Fruit fly (Drosophila melanogaster) whole organism, embryonic: ENCODE measurements around the gene Hexim.

Source experiments
- Aef1 ChIP-seq: fragments of 200-800 bp; sonication (Bioruptor generic); IDR thresholded peaks from 3 replicates; pipeline ENCODE4 v1.3.6; 2022; ENCODE audit warnings: missing biosample characterization, missing genetic modification characterization
- CG10274 ChIP-seq: fragments of 200-800 bp; sonication (Bioruptor generic); optimal IDR thresholded peaks from 3 replicates; lab custom pipeline; 2017; ENCODE audit warnings: missing biosample characterization, mild to moderate bottlenecking, missing genetic modification characterization
- CG11247 ChIP-seq: fragments of 200-800 bp; sonication (Bioruptor generic); IDR thresholded peaks from 2 replicates; pipeline ENCODE4 v1.3.6; 2022; ENCODE audit warnings: missing biosample characterization, missing genetic modification characterization
- CG12071 ChIP-seq: fragments of 200-800 bp; sonication (Bioruptor generic); optimal IDR thresholded peaks from 3 replicates; lab custom pipeline; 2018; ENCODE audit warnings: missing biosample characterization, mild to moderate bottlenecking, missing genetic modification characterization
- CG14441 ChIP-seq: fragments of 200-800 bp; sonication (Bioruptor generic); IDR thresholded peaks from 2 replicates; pipeline ENCODE4 v1.3.6; 2022; ENCODE audit warnings: missing biosample characterization, missing genetic modification characterization
- CG16813 ChIP-seq: fragments of 200-800 bp; sonication (Bioruptor generic); IDR thresholded peaks from 3 replicates; pipeline ENCODE4 v1.3.6; 2022; ENCODE audit warnings: missing biosample characterization, missing genetic modification characterization; ENCODE audit not compliant: partially characterized antibody
- CG17359 ChIP-seq: fragments of 200-800 bp; sonication (Bioruptor generic); optimal IDR thresholded peaks from 3 replicates; lab custom pipeline; 2018; ENCODE audit warnings: missing biosample characterization, mild to moderate bottlenecking, missing genetic modification characterization, moderate library complexity
- CG17361 ChIP-seq: fragments of 200-800 bp; sonication (Bioruptor generic); IDR thresholded peaks from 3 replicates; pipeline ENCODE4 v1.3.6; 2022; ENCODE audit warnings: missing biosample characterization, missing genetic modification characterization
- CG17385 ChIP-seq: fragments of 200-800 bp; sonication (Bioruptor generic); optimal IDR thresholded peaks from 3 replicates; lab custom pipeline; 2018; ENCODE audit warnings: missing biosample characterization, mild to moderate bottlenecking, missing genetic modification characterization
- CG18262 ChIP-seq: fragments of 200-800 bp; optimal IDR thresholded peaks from 3 replicates; lab custom pipeline; 2019; ENCODE audit warnings: missing biosample characterization, mild to moderate bottlenecking, missing genetic modification characterization, moderate library complexity
- CG2199 ChIP-seq: fragments of 200-800 bp; sonication (Bioruptor generic); IDR thresholded peaks from 3 replicates; pipeline ENCODE4 v1.3.6; 2022; ENCODE audit warnings: missing biosample characterization, missing genetic modification characterization
- CG30431 ChIP-seq: fragments of 200-800 bp; sonication (Bioruptor generic); optimal IDR thresholded peaks from 2 replicates; lab custom pipeline; 2017; ENCODE audit warnings: missing biosample characterization, missing genetic modification characterization
- CG31441 ChIP-seq: fragments of 200-800 bp; sonication (Bioruptor generic); IDR thresholded peaks from 2 replicates; pipeline ENCODE4 v1.3.6; 2022; ENCODE audit warnings: missing biosample characterization, missing genetic modification characterization
- CG3726 ChIP-seq: fragments of 200-800 bp; sonication (Bioruptor generic); IDR thresholded peaks from 3 replicates; pipeline ENCODE4, ENCODE4 v1.3.6; 2022; ENCODE audit warnings: missing biosample characterization, missing genetic modification characterization
- CG6765 ChIP-seq: fragments of 200-800 bp; sonication (Bioruptor generic); optimal IDR thresholded peaks from 3 replicates; lab custom pipeline; 2017; ENCODE audit warnings: missing biosample characterization, mild to moderate bottlenecking, missing genetic modification characterization
- CoRest ChIP-seq: fragments of 200-800 bp; sonication (Bioruptor generic); optimal IDR thresholded peaks from 3 replicates; lab custom pipeline; 2018; ENCODE audit warnings: missing biosample characterization, mild to moderate bottlenecking, missing genetic modification characterization, moderate library complexity
- Dip2 ChIP-seq: fragments of 200-800 bp; sonication (Bioruptor generic); IDR thresholded peaks from 2 replicates; pipeline ENCODE4 v1.3.6; 2022; ENCODE audit warnings: missing biosample characterization, missing genetic modification characterization
- Dip3 ChIP-seq: fragments of 200-800 bp; sonication (Bioruptor generic); optimal IDR thresholded peaks from 3 replicates; lab custom pipeline; 2016; ENCODE audit warnings: missing biosample characterization, missing genetic modification characterization
- Ets65A ChIP-seq: fragments of 200-800 bp; sonication (Bioruptor generic); peaks from one replicate; lab custom pipeline; 2016; ENCODE audit warnings: missing biosample characterization, missing genetic modification characterization
- Fer1 ChIP-seq: fragments of 200-800 bp; sonication (Bioruptor generic); optimal IDR thresholded peaks from 2 replicates; lab custom pipeline; 2017; ENCODE audit warnings: missing biosample characterization, mild to moderate bottlenecking, missing genetic modification characterization
- Gug ChIP-seq: fragments of 200-800 bp; sonication (Bioruptor generic); IDR thresholded peaks from 4 replicates; pipeline ENCODE4 v1.3.6; 2022; ENCODE audit warnings: missing biosample characterization, missing genetic modification characterization
- Hr78 ChIP-seq, 2 experiments: fragments of 200-800 bp in 1 of 2; fragments of >200 bp in 1 of 2; sonication (Bioruptor generic) in 1 of 2; optimal IDR thresholded peaks; 2 replicates each; lab custom pipeline; 2017 to 2019; ENCODE audit warnings: missing biosample characterization in 2 of 2, missing genetic modification characterization in 2 of 2, mild to moderate bottlenecking in 1 of 2, moderate library complexity in 1 of 2
- MESR4 ChIP-seq: fragments of 200-800 bp; sonication (Bioruptor generic); optimal IDR thresholded peaks from 2 replicates; lab custom pipeline; 2018; ENCODE audit warnings: missing biosample characterization, mild to moderate bottlenecking, missing genetic modification characterization, moderate library complexity
- Med ChIP-seq: fragments of 200-800 bp; sonication (Bioruptor generic); peaks from one replicate; lab custom pipeline; 2016; ENCODE audit warnings: missing biosample characterization, missing genetic modification characterization, mild to moderate bottlenecking, inconsistent platforms, moderate library complexity
- NC2α ChIP-seq: fragments of 200-800 bp; sonication (Bioruptor generic); optimal IDR thresholded peaks from 2 replicates; lab custom pipeline; 2016; ENCODE audit warnings: missing biosample characterization, missing genetic modification characterization
- Ptx1 ChIP-seq: fragments of 200-800 bp; sonication (Bioruptor generic); IDR thresholded peaks from 2 replicates; pipeline ENCODE4 v1.3.6; 2022; ENCODE audit warnings: missing biosample characterization, missing genetic modification characterization
- Rx ChIP-seq: fragments of 200-800 bp; sonication (Bioruptor generic); IDR thresholded peaks from 2 replicates; pipeline ENCODE4 v1.3.6; 2022; ENCODE audit warnings: missing biosample characterization, missing genetic modification characterization
- Ssrp ChIP-seq: fragments of 200-800 bp; sonication (Bioruptor generic); optimal IDR thresholded peaks from 2 replicates; lab custom pipeline; 2018; ENCODE audit warnings: missing biosample characterization, mild to moderate bottlenecking, missing genetic modification characterization, moderate library complexity
- TFAM ChIP-seq: fragments of 200-800 bp; sonication (Bioruptor generic); optimal IDR thresholded peaks from 2 replicates; lab custom pipeline; 2017; ENCODE audit warnings: missing biosample characterization, missing genetic modification characterization, inconsistent platforms
- Xrp1 ChIP-seq: fragments of 200-800 bp; sonication (Bioruptor generic); IDR thresholded peaks from 2 replicates; pipeline ENCODE4 v1.3.6; 2022; ENCODE audit warnings: missing biosample characterization, missing genetic modification characterization
- YL-1 ChIP-seq: fragments of 200-800 bp; sonication (Bioruptor generic); optimal IDR thresholded peaks from 3 replicates; lab custom pipeline; 2017; ENCODE audit warnings: missing biosample characterization, mild to moderate bottlenecking, missing genetic modification characterization
- bsh ChIP-seq, 2 experiments: fragments of 200-800 bp; sonication (Bioruptor generic); optimal IDR thresholded peaks; 2 replicates each; lab custom pipeline; 2017 to 2018; ENCODE audit warnings: mild to moderate bottlenecking in 2 of 2, missing biosample characterization in 2 of 2, missing genetic modification characterization in 2 of 2, moderate library complexity in 1 of 2
- chinmo ChIP-seq: fragments of 200-800 bp; sonication (Bioruptor generic); IDR thresholded peaks from 4 replicates; pipeline ENCODE4 v1.3.6; 2022; ENCODE audit warnings: missing biosample characterization, missing genetic modification characterization; ENCODE audit not compliant: partially characterized antibody
- ci ChIP-seq: fragments of 200-800 bp; sonication (Bioruptor generic); IDR thresholded peaks from 3 replicates; pipeline ENCODE4 v1.3.6; 2022; ENCODE audit warnings: missing biosample characterization, missing genetic modification characterization
- esg ChIP-seq: fragments of 200-800 bp; sonication (Bioruptor generic); conservative IDR thresholded peaks from 2 replicates; pipeline ENCODE4 v1.3.6; 2022; ENCODE audit warnings: missing biosample characterization, missing genetic modification characterization
- exex ChIP-seq: fragments of 200-800 bp; sonication (Bioruptor generic); optimal IDR thresholded peaks from 4 replicates; lab custom pipeline; 2018; ENCODE audit warnings: missing biosample characterization, mild to moderate bottlenecking, missing genetic modification characterization, moderate library complexity
- grau ChIP-seq: fragments of 200-800 bp; optimal IDR thresholded peaks from 3 replicates; lab custom pipeline; 2019; ENCODE audit warnings: missing biosample characterization, mild to moderate bottlenecking, missing genetic modification characterization, moderate library complexity
- grn ChIP-seq: fragments of 200-800 bp; sonication (Bioruptor generic); optimal IDR thresholded peaks from 3 replicates; lab custom pipeline; 2017; ENCODE audit warnings: missing biosample characterization, missing genetic modification characterization
- gsb-n ChIP-seq: fragments of 200-800 bp; sonication (Bioruptor generic); optimal IDR thresholded peaks from 3 replicates; lab custom pipeline; 2018; ENCODE audit warnings: missing biosample characterization, mild to moderate bottlenecking, missing genetic modification characterization
- hbn ChIP-seq: fragments of 200-800 bp; sonication (Bioruptor generic); IDR thresholded peaks from 2 replicates; pipeline ENCODE4 v1.3.6; 2022; ENCODE audit warnings: missing biosample characterization, missing genetic modification characterization; ENCODE audit not compliant: partially characterized antibody
- pita ChIP-seq: fragments of 200-800 bp; sonication (Bioruptor generic); optimal IDR thresholded peaks from 2 replicates; lab custom pipeline; 2017; ENCODE audit warnings: missing biosample characterization, mild to moderate bottlenecking, missing genetic modification characterization
- sd ChIP-seq: fragments of 200-800 bp; sonication (Bioruptor generic); optimal IDR thresholded peaks from 3 replicates; lab custom pipeline; 2018; ENCODE audit warnings: missing biosample characterization, mild to moderate bottlenecking, missing genetic modification characterization, moderate library complexity
- sens ChIP-seq: fragments of 200-800 bp; sonication (Bioruptor generic); peaks from one replicate; lab custom pipeline; 2016; ENCODE audit warnings: missing biosample characterization, missing genetic modification characterization
- seq ChIP-seq: fragments of 200-800 bp; sonication (Bioruptor generic); IDR thresholded peaks from 2 replicates; pipeline ENCODE4 v1.3.6; 2022; ENCODE audit warnings: missing biosample characterization, missing genetic modification characterization
- tgo ChIP-seq: fragments of 200-800 bp; sonication (Bioruptor generic); IDR thresholded peaks from 3 replicates; pipeline ENCODE4 v1.3.6; 2022; ENCODE audit warnings: missing biosample characterization, missing genetic modification characterization

Gene Hexim

dm6 chr3R:14683928-14684327 is 24.7 kb downstream of the Hexim start (continued):
- 0 out of 2 replicates have a peak, but pooled peaks have one; percentile 32 for TF ChIP-seq CG31441
- TF ChIP-seq tgo: peak; percentile 30; the same call in 1 of the 3 replicates
- no peak for TF ChIP-seq CG17385
- TF ChIP-seq esg (GFP tag; lab: Robert Waterston, UW): 0 out of 2 replicates have a peak, but pooled peaks have one; percentile 11
- 0 out of 2 replicates have a peak, but pooled peaks have one; percentile 15 for TF ChIP-seq CG14441
- no peak for TF ChIP-seq Rx (GFP tag; lab: Robert Waterston, UW)
- peak; percentile 36; the same call in 1 of the 2 replicates for TF ChIP-seq Ptx1 (GFP tag; lab: Robert Waterston, UW)
- TF ChIP-seq ci (GFP tag; lab: Robert Waterston, UW): 0 out of 3 replicates have a peak, but pooled peaks have one; percentile 15

DNA sequence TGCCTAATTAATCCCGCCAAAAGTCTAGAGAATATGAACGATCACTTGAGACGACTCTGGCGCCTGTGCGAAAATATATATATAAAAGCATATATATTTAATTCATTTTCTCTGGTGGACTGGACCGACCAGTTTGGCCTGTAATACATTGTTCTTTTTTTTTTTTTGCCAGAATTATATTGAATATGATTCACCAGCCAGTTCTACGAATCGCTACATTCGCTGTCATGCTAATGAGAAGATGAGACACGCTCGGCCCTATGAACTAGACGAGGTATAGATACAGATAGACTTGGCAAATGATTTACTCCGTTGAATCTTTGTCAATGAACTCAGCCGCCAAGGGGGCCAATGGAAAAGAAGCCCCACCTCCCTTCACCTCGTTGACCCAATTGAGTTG is 28.1 kb downstream of the Hexim start:
- TF ChIP-seq CG12071 (GFP tag; lab: Kevin White, UChicago): no peak
- no peak for TF ChIP-seq Dip2 (GFP tag; lab: Robert Waterston, UW)
- peak; percentile 47 for TF ChIP-seq Med (GFP tag; lab: Kevin White, UChicago)
- TF ChIP-seq hbn (GFP tag; lab: Robert Waterston, UW): no peak
- TF ChIP-seq CG30431 (GFP tag; lab: Kevin White, UChicago): no peak
- no peak for TF ChIP-seq CG11247
- peak; percentile 24 for TF ChIP-seq sd (tag; lab: Kevin White, UChicago)
- TF ChIP-seq CG6765 (GFP tag; lab: Kevin White, UChicago): no peak
- TF ChIP-seq chinmo: 0 out of 4 replicates have a peak, but pooled peaks have one; percentile 55
- TF ChIP-seq exex (tag; lab: Kevin White, UChicago): no peak
- TF ChIP-seq Dip3: no peak
- TF ChIP-seq grn (GFP tag; lab: Kevin White, UChicago): no peak
- no peak for TF ChIP-seq NC2α (GFP tag; lab: Kevin White, UChicago)
- no peak for TF ChIP-seq MESR4 (GFP tag; lab: Kevin White, UChicago)
- no peak for TF ChIP-seq YL-1
- TF ChIP-seq, all 482 proteins: peak for 3

- TF ChIP-seq pita (GFP tag; lab: Kevin White, UChicago) (no peak), CG2199 (GFP tag; lab: Robert Waterston, UW) (peak; percentile 87; the same call in 1 of the 3 replicates), sens (peak; percentile 20), chinmo (0 out of 4 replicates have a peak, but pooled peaks have one; percentile 45), Hr78 (GFP tag; optimal IDR thresholded peaks at IDR 0.05; lab: Kevin White, UChicago) (peak in 1 of 2 experiments; percentile 37), CG10274 (GFP tag; lab: Kevin White, UChicago) (no peak)
Observed at dm6 chr3R:14690065-14690464, 30.8 kb downstream of the Hexim start.

dm6 chr3R:14691019-14691777 is 32.0 kb downstream of the Hexim start:
- TF ChIP-seq Med (GFP tag; lab: Kevin White, UChicago): peak; percentile 28
- peak; percentile 24 for TF ChIP-seq CoRest (tag; lab: Kevin White, UChicago)
- peak; percentile 28 for TF ChIP-seq CG18262 (tag; lab: Kevin White, UChicago)
- peak; percentile 22 for TF ChIP-seq grau (tag; lab: Kevin White, UChicago)
- no peak; the same call in 1 of the 2 replicates for TF ChIP-seq seq (GFP tag; lab: Robert Waterston, UW)
- peak in 1 of 2 experiments; percentile 36 for TF ChIP-seq bsh (GFP tag; optimal IDR thresholded peaks at IDR 0.05; lab: Kevin White, UChicago)
- TF ChIP-seq Ssrp (tag; lab: Kevin White, UChicago): peak; percentile 28
- TF ChIP-seq CG17359 (tag; lab: Kevin White, UChicago): peak; percentile 4
- peak; percentile 0 for TF ChIP-seq gsb-n (tag; lab: Kevin White, UChicago)
- peak; percentile 27; the same call in 1 of the 2 replicates for TF ChIP-seq Xrp1 (GFP tag; lab: Robert Waterston, UW)
- TF ChIP-seq TFAM: no peak
- 0 out of 3 replicates have a peak, but pooled peaks have one; percentile 13 for TF ChIP-seq CG17361 (GFP tag; lab: Robert Waterston, UW)
- TF ChIP-seq Aef1 (GFP tag; lab: Robert Waterston, UW): no peak
- TF ChIP-seq CG16813 (GFP tag; lab: Robert Waterston, UW): no peak
- TF ChIP-seq Fer1: no peak
- 0 out of 2 replicates have a peak, but pooled peaks have one; percentile 19 for TF ChIP-seq CG31441
- peak; percentile 2 for TF ChIP-seq Ets65A (GFP tag; lab: Kevin White, UChicago)
- no peak for TF ChIP-seq Gug
- 0 out of 3 replicates have a peak, but pooled peaks have one; percentile 22 for TF ChIP-seq CG3726 (GFP tag; lab: Robert Waterston, UW)
